Fruit fly (Drosophila melanogaster) whole organism, embryonic: ENCODE data around the gene CG10651.

Experiments used
- Ada2b ChIP-seq: fragments of 200-800 bp; sonication (Bioruptor generic); IDR thresholded peaks from 2 replicates; pipeline ENCODE4 v1.3.6; 2022; ENCODE audit warnings: missing biosample characterization, missing genetic modification characterization
- Asciz ChIP-seq: fragments of 200-800 bp; sonication (Bioruptor generic); optimal IDR thresholded peaks from 2 replicates; lab custom pipeline; 2017; ENCODE audit warnings: missing biosample characterization, mild to moderate bottlenecking, missing genetic modification characterization, missing genetic modification reagents
- B-H1 ChIP-seq: fragments of 200-800 bp; sonication (Bioruptor generic); IDR thresholded peaks from 3 replicates; pipeline ENCODE4 v1.3.6; 2022; ENCODE audit warnings: missing biosample characterization, missing genetic modification characterization
- CG10209 ChIP-seq: fragments of 200-800 bp; sonication (Bioruptor generic); optimal IDR thresholded peaks from 3 replicates; lab custom pipeline; 2017; ENCODE audit warnings: missing biosample characterization, mild to moderate bottlenecking, missing genetic modification characterization, missing genetic modification reagents
- CG10979 ChIP-seq: fragments of 200-800 bp; sonication (Bioruptor generic); optimal IDR thresholded peaks from 2 replicates; lab custom pipeline; 2018; ENCODE audit warnings: missing biosample characterization, mild to moderate bottlenecking, missing genetic modification characterization, moderate library complexity
- CG12104 ChIP-seq: fragments of 200-800 bp; sonication (Bioruptor generic); optimal IDR thresholded peaks from 3 replicates; lab custom pipeline; 2016; ENCODE audit warnings: missing biosample characterization, missing genetic modification characterization
- CG12155 ChIP-seq: fragments of 200-800 bp; sonication (Bioruptor generic); optimal IDR thresholded peaks from 3 replicates; lab custom pipeline; 2016; ENCODE audit warnings: missing biosample characterization, missing genetic modification characterization
- CG13287 ChIP-seq: fragments of 200-800 bp; sonication (Bioruptor generic); IDR thresholded peaks from 2 replicates; pipeline ENCODE4 v1.3.6; 2022; ENCODE audit warnings: missing biosample characterization, missing genetic modification characterization; ENCODE audit not compliant: partially characterized antibody
- CG15011 ChIP-seq: fragments of 200-800 bp; sonication (Bioruptor generic); optimal IDR thresholded peaks from 3 replicates; lab custom pipeline; 2018; ENCODE audit warnings: missing biosample characterization, mild to moderate bottlenecking, missing genetic modification characterization
- CG15073 ChIP-seq: fragments of 200-800 bp; sonication (Bioruptor generic); optimal IDR thresholded peaks from 2 replicates; lab custom pipeline; 2016; ENCODE audit warnings: missing biosample characterization, missing genetic modification characterization
- CG1647 ChIP-seq: fragments of 200-800 bp; sonication (Bioruptor generic); optimal IDR thresholded peaks from 3 replicates; lab custom pipeline; 2016; ENCODE audit warnings: missing biosample characterization, missing genetic modification characterization
- CG18262 ChIP-seq: fragments of 200-800 bp; optimal IDR thresholded peaks from 3 replicates; lab custom pipeline; 2019; ENCODE audit warnings: missing biosample characterization, mild to moderate bottlenecking, missing genetic modification characterization, moderate library complexity
- CG1832 ChIP-seq: fragments of 200-800 bp; sonication (Bioruptor generic); optimal IDR thresholded peaks from 2 replicates; lab custom pipeline; 2017; ENCODE audit warnings: missing biosample characterization, mild to moderate bottlenecking, missing genetic modification characterization, inconsistent platforms
- CG2116 ChIP-seq: fragments of 200-800 bp; sonication (Bioruptor generic); optimal IDR thresholded peaks from 3 replicates; lab custom pipeline; 2018; ENCODE audit warnings: missing biosample characterization, mild to moderate bottlenecking, missing genetic modification characterization
- CG2889 ChIP-seq: fragments of 200-800 bp; sonication (Bioruptor generic); IDR thresholded peaks from 3 replicates; pipeline ENCODE4 v1.3.6; 2022; ENCODE audit warnings: missing biosample characterization, missing genetic modification characterization
- CG32767 ChIP-seq: fragments of 200-800 bp; sonication (Bioruptor generic); IDR thresholded peaks from 2 replicates; pipeline ENCODE4 v1.3.6; 2022; ENCODE audit warnings: missing biosample characterization, missing genetic modification characterization
- CG3838 ChIP-seq: fragments of 200-800 bp; sonication (Bioruptor generic); optimal IDR thresholded peaks from 3 replicates; lab custom pipeline; 2016; ENCODE audit warnings: missing biosample characterization, missing genetic modification characterization
- CG3995 ChIP-seq: fragments of 200-800 bp; sonication (Bioruptor generic); optimal IDR thresholded peaks from 3 replicates; lab custom pipeline; 2016; ENCODE audit warnings: missing biosample characterization, missing genetic modification characterization
- CG6254 ChIP-seq: fragments of 200-800 bp; sonication (Bioruptor generic); optimal IDR thresholded peaks from 3 replicates; lab custom pipeline; 2017; ENCODE audit warnings: mild to moderate bottlenecking, missing biosample characterization, missing genetic modification reagents, missing genetic modification characterization
- CG7745 ChIP-seq: fragments of 200-800 bp; sonication (Bioruptor generic); optimal IDR thresholded peaks from 2 replicates; lab custom pipeline; 2018; ENCODE audit warnings: missing biosample characterization, mild to moderate bottlenecking, missing genetic modification characterization, moderate library complexity
- CG7839 ChIP-seq: fragments of 200-800 bp; sonication (Bioruptor generic); optimal IDR thresholded peaks from 3 replicates; lab custom pipeline; 2018; ENCODE audit warnings: missing biosample characterization, mild to moderate bottlenecking, missing genetic modification characterization, moderate library complexity
- CG9797 ChIP-seq: fragments of 200-800 bp; sonication (Bioruptor generic); optimal IDR thresholded peaks from 3 replicates; lab custom pipeline; 2018; ENCODE audit warnings: missing biosample characterization, mild to moderate bottlenecking, missing genetic modification characterization
- Camta ChIP-seq: fragments of 200-800 bp; sonication (Bioruptor generic); optimal IDR thresholded peaks from 2 replicates; lab custom pipeline; 2016; ENCODE audit warnings: missing biosample characterization, missing genetic modification characterization
- CrebB ChIP-seq: fragments of 200-800 bp; sonication (Bioruptor generic); optimal IDR thresholded peaks from 3 replicates; lab custom pipeline; 2018; ENCODE audit warnings: missing biosample characterization, mild to moderate bottlenecking, missing genetic modification characterization
- D ChIP-seq, 2 experiments: fragments of 200-800 bp in 1 of 2; fragments of >200 bp in 1 of 2; sonication (Bioruptor generic) in 1 of 2; optimal IDR thresholded peaks; 2 replicates in 1 of 2; 3 replicates in 1 of 2; lab custom pipeline; 2017; ENCODE audit warnings: mild to moderate bottlenecking in 1 of 2, missing biosample characterization in 1 of 2, missing genetic modification characterization in 1 of 2, missing genetic modification reagents in 1 of 2
- D19B ChIP-seq: fragments of 200-800 bp; sonication (Bioruptor generic); optimal IDR thresholded peaks from 2 replicates; lab custom pipeline; 2017; ENCODE audit warnings: missing biosample characterization, mild to moderate bottlenecking, missing genetic modification characterization
- Dll ChIP-seq: fragments of 200-800 bp; sonication (Bioruptor generic); IDR thresholded peaks from 4 replicates; pipeline ENCODE4 v1.3.6; 2022; ENCODE audit warnings: missing biosample characterization, missing genetic modification characterization; ENCODE audit not compliant: partially characterized antibody
- E2f2 ChIP-seq: fragments of 200-800 bp; sonication (Bioruptor generic); IDR thresholded peaks from 2 replicates; pipeline ENCODE4 v1.3.6; 2022; ENCODE audit warnings: missing biosample characterization, missing genetic modification characterization
- Hmx ChIP-seq: fragments of 200-800 bp; sonication (Bioruptor generic); optimal IDR thresholded peaks from 2 replicates; lab custom pipeline; 2016; ENCODE audit warnings: missing biosample characterization, missing genetic modification characterization
- Med ChIP-seq: fragments of 200-800 bp; sonication (Bioruptor generic); peaks from one replicate; lab custom pipeline; 2016; ENCODE audit warnings: missing biosample characterization, missing genetic modification characterization, mild to moderate bottlenecking, inconsistent platforms, moderate library complexity
- Nf-YB ChIP-seq: fragments of 200-800 bp; sonication (Bioruptor generic); optimal IDR thresholded peaks from 3 replicates; lab custom pipeline; 2019; ENCODE audit warnings: missing biosample characterization, mild to moderate bottlenecking, missing genetic modification characterization, moderate library complexity
- Nf-YC ChIP-seq: fragments of 200-800 bp; optimal IDR thresholded peaks from 3 replicates; lab custom pipeline; 2019; ENCODE audit warnings: missing biosample characterization, mild to moderate bottlenecking, missing genetic modification characterization, moderate library complexity
- Ptx1 ChIP-seq: fragments of 200-800 bp; sonication (Bioruptor generic); IDR thresholded peaks from 2 replicates; pipeline ENCODE4 v1.3.6; 2022; ENCODE audit warnings: missing biosample characterization, missing genetic modification characterization
- Sin3A ChIP-seq: fragments of >200 bp; optimal IDR thresholded peaks from 2 replicates; lab custom pipeline; 2018
- ap ChIP-seq: fragments of 200-800 bp; sonication (Bioruptor generic); IDR thresholded peaks from 2 replicates; pipeline ENCODE4 v1.3.6; 2022; ENCODE audit warnings: missing biosample characterization, missing genetic modification characterization
- btn ChIP-seq: fragments of 200-800 bp; sonication (Bioruptor generic); optimal IDR thresholded peaks from 2 replicates; lab custom pipeline; 2016; ENCODE audit warnings: missing biosample characterization, missing genetic modification characterization
- cad ChIP-seq: fragments of >200 bp; optimal IDR thresholded peaks from 2 replicates; lab custom pipeline; 2017; ENCODE audit warnings: missing biosample characterization, missing genetic modification characterization
- cas ChIP-seq: fragments of 200-800 bp; sonication (Bioruptor generic); IDR thresholded peaks from 2 replicates; pipeline ENCODE4 v1.3.6; 2022; ENCODE audit warnings: missing biosample characterization, missing genetic modification characterization
- chif ChIP-seq, 2 experiments: fragments of 200-800 bp; sonication (Bioruptor generic); optimal IDR thresholded peaks; 3 replicates each; lab custom pipeline; 2016; ENCODE audit warnings: missing biosample characterization in 2 of 2, missing genetic modification characterization in 2 of 2
- crol ChIP-seq: fragments of 200-800 bp; sonication (Bioruptor generic); IDR thresholded peaks from 2 replicates; pipeline ENCODE4 v1.3.6; 2022; ENCODE audit warnings: missing biosample characterization, missing genetic modification characterization
- dati ChIP-seq: fragments of 200-800 bp; sonication (Bioruptor generic); IDR thresholded peaks from 2 replicates; pipeline ENCODE4 v1.3.6; 2022; ENCODE audit warnings: missing biosample characterization, missing genetic modification characterization
- fru ChIP-seq: fragments of >200 bp; optimal IDR thresholded peaks from 2 replicates; lab custom pipeline; 2017
- fu2 ChIP-seq: fragments of 200-800 bp; sonication (Bioruptor generic); optimal IDR thresholded peaks from 2 replicates; lab custom pipeline; 2016; ENCODE audit warnings: missing biosample characterization, missing genetic modification characterization
- gcm ChIP-seq: fragments of 200-800 bp; sonication (Bioruptor generic); optimal IDR thresholded peaks from 2 replicates; lab custom pipeline; 2019; ENCODE audit warnings: missing biosample characterization, mild to moderate bottlenecking, missing genetic modification characterization, moderate library complexity
- gfzf ChIP-seq: fragments of 200-800 bp; sonication (Bioruptor generic); optimal IDR thresholded peaks from 2 replicates; lab custom pipeline; 2016; ENCODE audit warnings: missing biosample characterization, mild to moderate bottlenecking, missing genetic modification characterization, moderate library complexity
- ranshi ChIP-seq: fragments of 200-800 bp; sonication (Bioruptor generic); IDR thresholded peaks from 2 replicates; pipeline ENCODE4 v1.3.6; 2022; ENCODE audit warnings: missing biosample characterization, missing genetic modification characterization
- schlank ChIP-seq: fragments of 200-800 bp; sonication (Bioruptor generic); optimal IDR thresholded peaks from 2 replicates; lab custom pipeline; 2018; ENCODE audit warnings: missing biosample characterization, mild to moderate bottlenecking, missing genetic modification characterization
- sisA ChIP-seq: fragments of 200-800 bp; sonication (Bioruptor generic); IDR thresholded peaks from 2 replicates; pipeline ENCODE4 v1.3.6; 2022; ENCODE audit warnings: missing biosample characterization, missing genetic modification characterization
- unpg ChIP-seq: fragments of 200-800 bp; sonication (Bioruptor generic); optimal IDR thresholded peaks from 3 replicates; lab custom pipeline; 2018; ENCODE audit warnings: missing biosample characterization, mild to moderate bottlenecking, missing genetic modification characterization, moderate library complexity

The CG10651 gene

dm6 chr2L:20086295-20087096, 48.2 kb downstream of the CG10651 start (continued):
- no peak for TF ChIP-seq gfzf (GFP tag; lab: Kevin White, UChicago)
- peak; percentile 40 for TF ChIP-seq CG15073 (GFP tag; lab: Kevin White, UChicago)
- TF ChIP-seq CG2116 (GFP tag; lab: Kevin White, UChicago), result peak; percentile 56
- peak; percentile 83 for TF ChIP-seq B-H1 (GFP tag; lab: Robert Waterston, UW)
- TF ChIP-seq D (optimal IDR thresholded peaks at IDR 0.05; lab: Kevin White, UChicago), result no peak
- peak; percentile 83 for TF ChIP-seq D (GFP tag; optimal IDR thresholded peaks at IDR 0.05; lab: Kevin White, UChicago)
- peak; percentile 67 for TF ChIP-seq CG15011 (GFP tag; lab: Kevin White, UChicago)
- TF ChIP-seq CG18262 (tag; lab: Kevin White, UChicago), result peak; percentile 83
- TF ChIP-seq Med (GFP tag; lab: Kevin White, UChicago), result peak; percentile 92
- peak; percentile 52 for TF ChIP-seq Nf-YB (GFP tag; lab: Kevin White, UChicago)
- peak; percentile 29; the same call in 1 of the 2 replicates for TF ChIP-seq CG13287 (GFP tag; lab: Robert Waterston, UW)
- peak; percentile 62 for TF ChIP-seq D19B (GFP tag; lab: Kevin White, UChicago)
- TF ChIP-seq Hmx (GFP tag; lab: Kevin White, UChicago), result peak; percentile 58
- peak; percentile 86 for TF ChIP-seq CG10209 (GFP tag; lab: Kevin White, UChicago)
- peak; percentile 83 for TF ChIP-seq CG7839 (tag; lab: Kevin White, UChicago)
- peak; percentile 81 for TF ChIP-seq sisA
- TF ChIP-seq CG12155 (GFP tag; lab: Kevin White, UChicago), result peak; percentile 68
- TF ChIP-seq Sin3A (lab: Kevin White, UChicago), result no peak
- peak; percentile 51 for TF ChIP-seq CG1647 (GFP tag; lab: Kevin White, UChicago)
- peak; percentile 56 for TF ChIP-seq schlank (tag; lab: Kevin White, UChicago)
- TF ChIP-seq crol (GFP tag; lab: Robert Waterston, UW), result peak; percentile 83
- TF ChIP-seq CrebB (tag; lab: Kevin White, UChicago), result peak; percentile 75
- no peak for TF ChIP-seq cad (GFP tag; lab: Kevin White, UChicago)
- TF ChIP-seq CG6254 (GFP tag; lab: Kevin White, UChicago), result peak; percentile 72
- TF ChIP-seq ranshi, result peak; percentile 81
- TF ChIP-seq E2f2 (GFP tag; lab: Robert Waterston, UW), result peak; percentile 70
- TF ChIP-seq Ada2b (GFP tag; lab: Robert Waterston, UW), result peak; percentile 78
- peak; percentile 90 for TF ChIP-seq Asciz (GFP tag; lab: Kevin White, UChicago)
- TF ChIP-seq CG7745, result peak; percentile 20
- no peak for TF ChIP-seq Dll (GFP tag; lab: Robert Waterston, UW)
- peak; percentile 2 for TF ChIP-seq CG3995 (GFP tag; lab: Kevin White, UChicago)
- peak; percentile 83 for TF ChIP-seq ap (GFP tag; lab: Robert Waterston, UW)
- peak; percentile 67 for TF ChIP-seq btn
- TF ChIP-seq dati (GFP tag; lab: Robert Waterston, UW), result peak; percentile 83
- TF ChIP-seq Nf-YC (tag; lab: Kevin White, UChicago), result peak; percentile 56
- TF ChIP-seq fru (lab: Kevin White, UChicago), result no peak
- TF ChIP-seq CG2889 (GFP tag; lab: Robert Waterston, UW), result peak; percentile 69
- peak; percentile 87 for TF ChIP-seq Ptx1
- TF ChIP-seq CG9797 (GFP tag; lab: Kevin White, UChicago), result peak; percentile 8
- TF ChIP-seq Camta (GFP tag; lab: Kevin White, UChicago), result peak; percentile 78
- TF ChIP-seq CG10979 (tag; lab: Kevin White, UChicago), result peak; percentile 82
- TF ChIP-seq CG3838 (GFP tag; lab: Kevin White, UChicago), result peak; percentile 60
- TF ChIP-seq chif (GFP tag; optimal IDR thresholded peaks at IDR 0.05; lab: Kevin White, UChicago), result peak; percentile 79 to 86
- no peak; the same call in 1 of the 2 replicates for TF ChIP-seq CG32767 (GFP tag; lab: Robert Waterston, UW)
- peak; percentile 68 for TF ChIP-seq CG12104
- TF ChIP-seq unpg (GFP tag; lab: Kevin White, UChicago), result peak; percentile 89
- no peak for TF ChIP-seq CG1832
- TF ChIP-seq fu2 (GFP tag; lab: Kevin White, UChicago), result peak; percentile 63
- TF ChIP-seq cas, result peak; percentile 67
- TF ChIP-seq gcm (GFP tag; lab: Kevin White, UChicago), result peak; percentile 87
